Worm (Caenorhabditis elegans) whole organism, L2 larva: Measurements from ENCODE around the gene nhr-38.
"Not testable (repeated sequence)": the region's sequence is repeated elsewhere in the genome, so short reads cannot be mapped to it uniquely, and the experiment has no call there.

ENCODE experiments used
- C34F6.9 ChIP-seq: fragments of 150-350 bp; optimal IDR thresholded peaks from 2 replicates; lab custom pipeline; 2014; ENCODE audit warnings: missing biosample characterization, missing genetic modification characterization
- F13H6.1 ChIP-seq: sonication (generic microtip); optimal IDR thresholded peaks from 2 replicates; lab custom pipeline; 2016; ENCODE audit warnings: missing genetic modification characterization, missing compliant biosample characterization
- R02D3.7 ChIP-seq: fragments of 150-350 bp; optimal IDR thresholded peaks from 2 replicates; lab custom pipeline; 2014; ENCODE audit warnings: missing biosample characterization, missing genetic modification characterization
- Y55F3AM.14 ChIP-seq: fragments of 200-800 bp; sonication (Bioruptor generic); optimal IDR thresholded peaks from 2 replicates; lab custom pipeline; 2018; ENCODE audit warnings: mild to moderate bottlenecking, missing genetic modification characterization, missing compliant biosample characterization
- ZK546.5 ChIP-seq: sonication (generic microtip); optimal IDR thresholded peaks from 2 replicates; lab custom pipeline; 2017; ENCODE audit warnings: missing biosample characterization, missing genetic modification characterization
- alr-1 ChIP-seq: fragments of 150-350 bp; optimal IDR thresholded peaks from 2 replicates; lab custom pipeline; 2014; ENCODE audit warnings: missing biosample characterization, missing genetic modification characterization
- aly-2 ChIP-seq: fragments of 150-350 bp; optimal IDR thresholded peaks from 2 replicates; lab custom pipeline; 2014; ENCODE audit warnings: missing biosample characterization, missing genetic modification characterization
- ama-1 ChIP-seq: fragments of 150-350 bp; optimal IDR thresholded peaks from 2 replicates; lab custom pipeline; 2018; ENCODE audit warnings: inconsistent platforms
- ceh-82 ChIP-seq: fragments of 150-350 bp; optimal IDR thresholded peaks from 2 replicates; lab custom pipeline; 2014; ENCODE audit warnings: missing biosample characterization, missing genetic modification characterization
- dmd-4 ChIP-seq: sonication (generic microtip); optimal IDR thresholded peaks from 2 replicates; lab custom pipeline; 2017; ENCODE audit warnings: missing biosample characterization, missing genetic modification characterization
- egl-27 ChIP-seq: sonication (generic microtip); optimal IDR thresholded peaks from 3 replicates; lab custom pipeline; 2017; ENCODE audit warnings: missing biosample characterization, missing genetic modification reagents, missing genetic modification characterization
- elt-1 ChIP-seq: fragments of 150-350 bp; optimal IDR thresholded peaks from 2 replicates; lab custom pipeline; 2014; ENCODE audit warnings: missing biosample characterization, missing genetic modification characterization
- elt-3 ChIP-seq: sonication (generic microtip); optimal IDR thresholded peaks from 2 replicates; lab custom pipeline; 2017; ENCODE audit warnings: missing biosample characterization, missing genetic modification characterization
- gmeb-1 ChIP-seq: fragments of 150-350 bp; optimal IDR thresholded peaks from 2 replicates; lab custom pipeline; 2014; ENCODE audit warnings: missing biosample characterization, missing genetic modification characterization
- lin-11 ChIP-seq: fragments of 150-350 bp; sonication (generic microtip); optimal IDR thresholded peaks from 2 replicates; lab custom pipeline; 2014; ENCODE audit warnings: missing biosample characterization, missing genetic modification characterization, inconsistent platforms, mixed read lengths
- lin-39 ChIP-seq: fragments of 150-350 bp; optimal IDR thresholded peaks from 2 replicates; lab custom pipeline; 2014; ENCODE audit warnings: missing biosample characterization, missing genetic modification reagents, missing genetic modification characterization
- lsy-2 ChIP-seq, 2 experiments: fragments of 150-350 bp in 1 of 2; sonication (generic microtip) in 1 of 2; optimal IDR thresholded peaks; 2 replicates each; lab custom pipeline; 2014 to 2017; ENCODE audit warnings: missing biosample characterization in 2 of 2, missing genetic modification characterization in 2 of 2
- mab-5 ChIP-seq: fragments of 150-350 bp; optimal IDR thresholded peaks from 2 replicates; lab custom pipeline; 2014; ENCODE audit warnings: missing biosample characterization, missing genetic modification characterization
- mbf-1 ChIP-seq: sonication (generic microtip); optimal IDR thresholded peaks from 2 replicates; lab custom pipeline; 2017; ENCODE audit warnings: missing biosample characterization, missing genetic modification characterization
- nhr-10 ChIP-seq: sonication (generic microtip); optimal IDR thresholded peaks from 2 replicates; lab custom pipeline; 2017; ENCODE audit warnings: missing biosample characterization, missing genetic modification characterization
- nhr-11 ChIP-seq: fragments of 150-350 bp; optimal IDR thresholded peaks from 2 replicates; lab custom pipeline; 2014; ENCODE audit warnings: missing biosample characterization, missing genetic modification characterization
- nhr-12 ChIP-seq: fragments of 150-350 bp; optimal IDR thresholded peaks from 2 replicates; lab custom pipeline; 2014; ENCODE audit warnings: missing biosample characterization, missing genetic modification characterization
- nhr-129 ChIP-seq: fragments of 150-350 bp; optimal IDR thresholded peaks from 2 replicates; lab custom pipeline; 2014; ENCODE audit warnings: missing biosample characterization, missing genetic modification characterization
- nhr-21 ChIP-seq: fragments of 150-350 bp; optimal IDR thresholded peaks from 2 replicates; lab custom pipeline; 2014; ENCODE audit warnings: missing biosample characterization, missing genetic modification characterization
- nhr-23 ChIP-seq: fragments of 150-350 bp; optimal IDR thresholded peaks from 2 replicates; lab custom pipeline; 2014; ENCODE audit warnings: missing biosample characterization, missing genetic modification reagents, missing genetic modification characterization
- nhr-237 ChIP-seq: fragments of 150-350 bp; optimal IDR thresholded peaks from 2 replicates; lab custom pipeline; 2014; ENCODE audit warnings: missing biosample characterization, missing genetic modification characterization
- nhr-6 ChIP-seq: fragments of 150-350 bp; optimal IDR thresholded peaks from 2 replicates; lab custom pipeline; 2014; ENCODE audit warnings: missing biosample characterization, missing genetic modification characterization
- nhr-77 ChIP-seq: fragments of 150-350 bp; optimal IDR thresholded peaks from 2 replicates; lab custom pipeline; 2014; ENCODE audit warnings: missing biosample characterization, missing genetic modification characterization
- peb-1 ChIP-seq: fragments of 150-350 bp; optimal IDR thresholded peaks from 2 replicates; lab custom pipeline; 2014; ENCODE audit warnings: missing biosample characterization, missing genetic modification characterization
- sem-4 ChIP-seq: fragments of 150-350 bp; optimal IDR thresholded peaks from 2 replicates; lab custom pipeline; 2014; ENCODE audit warnings: missing biosample characterization, missing genetic modification reagents, missing genetic modification characterization
- skn-1 ChIP-seq: sonication (generic microtip); optimal IDR thresholded peaks from 2 replicates; lab custom pipeline; 2017; ENCODE audit warnings: missing biosample characterization, missing genetic modification characterization
- snpc-4 ChIP-seq: fragments of 150-350 bp; optimal IDR thresholded peaks from 2 replicates; lab custom pipeline; 2014; ENCODE audit warnings: missing biosample characterization, missing genetic modification characterization
- unc-39 ChIP-seq: fragments of 150-350 bp; optimal IDR thresholded peaks from 2 replicates; lab custom pipeline; 2014; ENCODE audit warnings: missing biosample characterization, missing genetic modification characterization
- unc-55 ChIP-seq: fragments of 150-350 bp; sonication (generic microtip); optimal IDR thresholded peaks from 3 replicates; lab custom pipeline; 2014; ENCODE audit warnings: missing biosample characterization, missing genetic modification reagents, missing genetic modification characterization
- ztf-1 ChIP-seq: fragments of 200-800 bp; sonication (Bioruptor generic); conservative IDR thresholded peaks from 2 replicates; pipeline ENCODE4 v1.3.6; 2022; ENCODE audit warnings: missing genetic modification characterization, missing compliant biosample characterization
- ztf-11 ChIP-seq: sonication (generic microtip); optimal IDR thresholded peaks from 2 replicates; lab custom pipeline; 2017; ENCODE audit warnings: missing biosample characterization, missing genetic modification characterization
- ztf-4 ChIP-seq: fragments of 150-350 bp; optimal IDR thresholded peaks from 2 replicates; lab custom pipeline; 2014; ENCODE audit warnings: missing biosample characterization, missing genetic modification characterization

Gene nhr-38

ce11 chrIV:9688715-9689114 lies 21.3 kb upstream of the nhr-38 start, which contains the start of gene msp-76:
msp-76 (plus strand) TSS chrIV:9689015.
- not testable (repeated sequence) for TF ChIP-seq mbf-1 (tag; lab: Kevin White, UChicago); Y55F3AM.14 (GFP tag; lab: Kevin White, UChicago); F13H6.1 (tag; lab: Kevin White, UChicago)

ce11 chrIV:9690644-9691043 lies 19.3 kb upstream of the nhr-38 start, which contains the start of gene sdz-36:
sdz-36 (plus strand) TSS chrIV:9690944.
- no peak for TF ChIP-seq alr-1 (tag; lab: Kevin White, UChicago)
- TF ChIP-seq gmeb-1: no peak
- no peak for TF ChIP-seq nhr-11
- no peak for TF ChIP-seq egl-27 (tag; lab: Kevin White, UChicago)

ce11 chrIV:9692874-9693273 lies 17.1 kb upstream of the nhr-38 start, which contains the start of gene twk-9:
twk-9 (plus strand) TSS chrIV:9693174.
- TF ChIP-seq ztf-1 (GFP tag; lab: Robert Waterston, UW): no peak
- no peak for TF ChIP-seq lin-11 (tag; lab: Kevin White, UChicago)
- no peak for TF ChIP-seq ama-1
- TF ChIP-seq gmeb-1: no peak
- no peak for TF ChIP-seq ceh-82 (tag; lab: Kevin White, UChicago)
- no peak for TF ChIP-seq dmd-4
- TF ChIP-seq unc-55 (GFP tag; lab: Kevin White, UChicago): no peak
- TF ChIP-seq elt-3 (tag; lab: Kevin White, UChicago): no peak
- TF ChIP-seq nhr-237 (tag; lab: Kevin White, UChicago): no peak
- no peak for TF ChIP-seq nhr-12 (tag; lab: Kevin White, UChicago)
- no peak for TF ChIP-seq skn-1 (tag; lab: Kevin White, UChicago)
- TF ChIP-seq nhr-129 (tag; lab: Kevin White, UChicago): no peak
- no peak for TF ChIP-seq peb-1 (tag; lab: Kevin White, UChicago)
- TF ChIP-seq sem-4 (tag; lab: Kevin White, UChicago): no peak
- TF ChIP-seq lin-39 (tag; lab: Kevin White, UChicago): no peak
- no peak for TF ChIP-seq lsy-2 (tag; optimal IDR thresholded peaks at IDR 0.05; lab: Kevin White, UChicago)
- no peak for TF ChIP-seq ztf-11 (tag; lab: Kevin White, UChicago)
- no peak for TF ChIP-seq Y55F3AM.14 (GFP tag; lab: Kevin White, UChicago)
- TF ChIP-seq, all 48 proteins: peak for 0

ce11 chrIV:9696513-9696912 lies 13.5 kb upstream of the nhr-38 start:
- no peak for TF ChIP-seq alr-1 (tag; lab: Kevin White, UChicago)
- no peak for TF ChIP-seq ztf-11 (tag; lab: Kevin White, UChicago)
- TF ChIP-seq lsy-2 (tag; optimal IDR thresholded peaks at IDR 0.05; lab: Kevin White, UChicago): no peak
- no peak for TF ChIP-seq ZK546.5 (tag; lab: Kevin White, UChicago)
- TF ChIP-seq nhr-237 (tag; lab: Kevin White, UChicago): no peak
- TF ChIP-seq nhr-77 (tag; lab: Kevin White, UChicago): no peak
- TF ChIP-seq R02D3.7 (tag; lab: Kevin White, UChicago): no peak
- no peak for TF ChIP-seq mbf-1 (tag; lab: Kevin White, UChicago)
- TF ChIP-seq C34F6.9: no peak
- no peak for TF ChIP-seq unc-55 (GFP tag; lab: Kevin White, UChicago)
- no peak for TF ChIP-seq unc-39 (tag; lab: Kevin White, UChicago)

- TF ChIP-seq egl-27 (tag; lab: Kevin White, UChicago): no peak
- TF ChIP-seq lin-11 (tag; lab: Kevin White, UChicago): no peak
- TF ChIP-seq R02D3.7 (tag; lab: Kevin White, UChicago): no peak
Measured at ce11 chrIV:9697869-9698268, 12.1 kb upstream of the nhr-38 start.

ce11 chrIV:9699062-9699461 lies 10.9 kb upstream of the nhr-38 start:
- TF ChIP-seq nhr-11 (no peak), ztf-1 (GFP tag; lab: Robert Waterston, UW) (no peak), nhr-6 (tag; lab: Kevin White, UChicago) (no peak), unc-55 (GFP tag; lab: Kevin White, UChicago) (no peak)

- TF ChIP-seq gmeb-1 (peak; percentile 21), snpc-4 (tag; lab: Kevin White, UChicago) (no peak), ztf-4 (tag; lab: Kevin White, UChicago) (no peak), skn-1 (tag; lab: Kevin White, UChicago) (no peak), nhr-23 (no peak), elt-1 (no peak), nhr-21 (tag; lab: Kevin White, UChicago) (no peak), nhr-77 (tag; lab: Kevin White, UChicago) (no peak), unc-39 (tag; lab: Kevin White, UChicago) (no peak), ztf-11 (tag; lab: Kevin White, UChicago) (no peak), R02D3.7 (tag; lab: Kevin White, UChicago) (no peak), C34F6.9 (peak; percentile 73), nhr-12 (tag; lab: Kevin White, UChicago) (no peak), aly-2 (tag; lab: Kevin White, UChicago) (no peak), peb-1 (tag; lab: Kevin White, UChicago) (no peak), lsy-2 (tag; optimal IDR thresholded peaks at IDR 0.05; lab: Kevin White, UChicago) (peak; percentile 90 to 98), elt-3 (tag; lab: Kevin White, UChicago) (no peak), ZK546.5 (tag; lab: Kevin White, UChicago) (no peak), egl-27 (tag; lab: Kevin White, UChicago) (no peak), nhr-10 (tag; lab: Kevin White, UChicago) (no peak), lin-11 (tag; lab: Kevin White, UChicago) (no peak), mab-5 (tag; lab: Kevin White, UChicago) (peak; percentile 20)
Measured at ce11 chrIV:9706704-9707197, 3.2 kb upstream of the nhr-38 start, which contains the start of the genes dcaf-1 and dph-3. dcaf-1 (minus strand) TSS chrIV:9706723. dph-3 (plus strand) TSS chrIV:9707147.
